Comparison of ENCODE assay signal across 1 fruit fly cellular context in genomic region chr3L:19908201-19909127, dm6.
TF ChIP-seq lines count a peak whose summit lies in the region.

No protein-coding gene starts in this region.

TF ChIP-seq in whole organism, embryonic, 481 proteins besides CTCF, POLR2A, EP300 and RAD21 (continued from another document):
- peak; percentile 68 for TF ChIP-seq D (optimal IDR thresholded peaks at IDR 0.05; lab: Kevin White, UChicago)
- TF ChIP-seq D (GFP tag; optimal IDR thresholded peaks at IDR 0.05; lab: Kevin White, UChicago) = no peak
- TF ChIP-seq Fer2 (tag; optimal IDR thresholded peaks at IDR 0.05; lab: Kevin White, UChicago) = no peak
- no peak for TF ChIP-seq CG17912 (GFP tag; optimal IDR thresholded peaks at IDR 0.05; lab: Kevin White, UChicago)
- peak; percentile 26 for TF ChIP-seq yki (optimal IDR thresholded peaks at IDR 0.05; lab: Kevin White, UChicago)
- TF ChIP-seq cg (GFP tag; optimal IDR thresholded peaks at IDR 0.05; lab: Kevin White, UChicago) = peak; percentile 87
- TF ChIP-seq Trl (optimal IDR thresholded peaks at IDR 0.05; lab: Kevin White, UChicago) = peak; percentile 78 to 79
- TF ChIP-seq Trl (GFP tag; optimal IDR thresholded peaks at IDR 0.05; lab: Kevin White, UChicago) = peak; percentile 15
- TF ChIP-seq sr (GFP tag; IDR thresholded peaks at IDR 0.05; lab: Robert Waterston, UW) = peak; percentile 96
- TF ChIP-seq sna (GFP tag; IDR thresholded peaks at IDR 0.05; lab: Robert Waterston, UW; ENCODE audit: partially characterized antibody) = no peak
- TF ChIP-seq ftz-f1 (GFP tag; optimal IDR thresholded peaks at IDR 0.05; lab: Kevin White, UChicago) = peak; percentile 38
- peak; percentile 49 for TF ChIP-seq Hand (GFP tag; optimal IDR thresholded peaks at IDR 0.05; lab: Kevin White, UChicago)
- no peak for TF ChIP-seq p53 (GFP tag; optimal IDR thresholded peaks at IDR 0.05; lab: Kevin White, UChicago)
- TF ChIP-seq dati (GFP tag; IDR thresholded peaks at IDR 0.05; lab: Robert Waterston, UW) = no peak
- TF ChIP-seq Scr (GFP tag; IDR thresholded peaks at IDR 0.05; lab: Robert Waterston, UW; ENCODE audit: partially characterized antibody) = peak; percentile 35
- peak; percentile 55 for TF ChIP-seq pros (GFP tag; optimal IDR thresholded peaks at IDR 0.05; lab: Kevin White, UChicago)
- TF ChIP-seq az2 (GFP tag; optimal IDR thresholded peaks at IDR 0.05; lab: Kevin White, UChicago) = no peak
- TF ChIP-seq schlank (tag; optimal IDR thresholded peaks at IDR 0.05; lab: Kevin White, UChicago) = no peak
- TF ChIP-seq sd (tag; optimal IDR thresholded peaks at IDR 0.05; lab: Kevin White, UChicago) = peak; percentile 91
- TF ChIP-seq crol (GFP tag; IDR thresholded peaks at IDR 0.05; lab: Robert Waterston, UW) = peak; percentile 99
- TF ChIP-seq CHES-1-like (GFP tag; optimal IDR thresholded peaks at IDR 0.05; lab: Kevin White, UChicago) = no peak
- TF ChIP-seq cwo (GFP tag; optimal IDR thresholded peaks at IDR 0.05; lab: Kevin White, UChicago) = peak; percentile 16
- TF ChIP-seq insv (GFP tag; optimal IDR thresholded peaks at IDR 0.05; lab: Kevin White, UChicago) = peak in 1 of 2 experiments; percentile 91
- TF ChIP-seq row (GFP tag; IDR thresholded peaks at IDR 0.05; lab: Robert Waterston, UW) = no peak
- peak; percentile 9 for TF ChIP-seq kni (GFP tag; optimal IDR thresholded peaks at IDR 0.05; lab: Kevin White, UChicago)
- no peak for TF ChIP-seq CG42726 (GFP tag; IDR thresholded peaks at IDR 0.05; lab: Robert Waterston, UW; ENCODE audit: partially characterized antibody)
- TF ChIP-seq CG17385 (GFP tag; optimal IDR thresholded peaks at IDR 0.05; lab: Kevin White, UChicago) = peak; percentile 14
- TF ChIP-seq HLHmδ (GFP tag; optimal IDR thresholded peaks at IDR 0.05; lab: Kevin White, UChicago) = peak; percentile 31
- peak; percentile 55 for TF ChIP-seq CG12769 (tag; optimal IDR thresholded peaks at IDR 0.05; lab: Kevin White, UChicago)
- 0 out of 2 replicates have a peak, but pooled peaks have one; percentile 4 for TF ChIP-seq amos (GFP tag; IDR thresholded peaks at IDR 0.05; lab: Robert Waterston, UW; ENCODE audit: partially characterized antibody)
- TF ChIP-seq CG11247 (GFP tag; IDR thresholded peaks at IDR 0.05; lab: Robert Waterston, UW) = no peak
- TF ChIP-seq tgo (GFP tag; IDR thresholded peaks at IDR 0.05; lab: Robert Waterston, UW) = no peak
- no peak for TF ChIP-seq MTF-1 (GFP tag; optimal IDR thresholded peaks at IDR 0.05; lab: Kevin White, UChicago; ENCODE audit: borderline replicate concordance)
- peak; percentile 76 for TF ChIP-seq vvl (GFP tag; IDR thresholded peaks at IDR 0.05; lab: Robert Waterston, UW)
- TF ChIP-seq CG3163 (GFP tag; optimal IDR thresholded peaks at IDR 0.05; lab: Kevin White, UChicago) = peak; percentile 54
- peak; percentile 21 for TF ChIP-seq Fer1 (GFP tag; optimal IDR thresholded peaks at IDR 0.05; lab: Kevin White, UChicago)
- peak; percentile 10 for TF ChIP-seq BEAF-32 (GFP tag; optimal IDR thresholded peaks at IDR 0.05; lab: Kevin White, UChicago)
- TF ChIP-seq nau (GFP tag; optimal IDR thresholded peaks at IDR 0.05; lab: Kevin White, UChicago) = peak; percentile 75
- no peak for TF ChIP-seq eyg (GFP tag; optimal IDR thresholded peaks at IDR 0.05; lab: Kevin White, UChicago)
- TF ChIP-seq scrt (GFP tag; optimal IDR thresholded peaks at IDR 0.05; lab: Kevin White, UChicago) = peak; percentile 82
- no peak for TF ChIP-seq CG16813 (GFP tag; IDR thresholded peaks at IDR 0.05; lab: Robert Waterston, UW; ENCODE audit: partially characterized antibody)
- TF ChIP-seq bbx (GFP tag; IDR thresholded peaks at IDR 0.05; lab: Robert Waterston, UW; ENCODE audit: partially characterized antibody) = 0 out of 2 replicates have a peak, but pooled peaks have one; percentile 34
- no peak for TF ChIP-seq CG3281 (GFP tag; optimal IDR thresholded peaks at IDR 0.05; lab: Kevin White, UChicago)
- no peak for TF ChIP-seq Vsx1 (GFP tag; optimal IDR thresholded peaks at IDR 0.05; lab: Kevin White, UChicago)
- TF ChIP-seq Pdp1 (GFP tag; optimal IDR thresholded peaks at IDR 0.05; lab: Kevin White, UChicago) = peak in 1 of 2 experiments; percentile 95
- no peak; the same call in 1 of the 2 replicates for TF ChIP-seq CG4360 (GFP tag; IDR thresholded peaks at IDR 0.05; lab: Robert Waterston, UW)
- TF ChIP-seq nerfin-1 (tag; optimal IDR thresholded peaks at IDR 0.05; lab: Kevin White, UChicago) = peak; percentile 72
- TF ChIP-seq abd-A (tag; optimal IDR thresholded peaks at IDR 0.05; lab: Kevin White, UChicago) = peak; percentile 1
- TF ChIP-seq CG2199 (GFP tag; IDR thresholded peaks at IDR 0.05; lab: Robert Waterston, UW) = peak; percentile 20; the same call in 1 of the 3 replicates
- peak; percentile 72 for TF ChIP-seq sens (GFP tag; lab: Kevin White, UChicago)
- no peak for TF ChIP-seq CG8478 (optimal IDR thresholded peaks at IDR 0.05; lab: Kevin White, UChicago)
- TF ChIP-seq CG32767 (GFP tag; IDR thresholded peaks at IDR 0.05; lab: Robert Waterston, UW) = peak; percentile 6; the same call in 1 of the 2 replicates
- TF ChIP-seq D19B (GFP tag; optimal IDR thresholded peaks at IDR 0.05; lab: Kevin White, UChicago) = no peak
- TF ChIP-seq Rfx (GFP tag; IDR thresholded peaks at IDR 0.05; lab: Robert Waterston, UW) = peak; percentile 17; the same call in 1 of the 2 replicates
- TF ChIP-seq Hsf (GFP tag; optimal IDR thresholded peaks at IDR 0.05; lab: Kevin White, UChicago) = no peak
- peak; percentile 8 for TF ChIP-seq Asciz (GFP tag; optimal IDR thresholded peaks at IDR 0.05; lab: Kevin White, UChicago)
- peak; percentile 86 for TF ChIP-seq onecut (GFP tag; IDR thresholded peaks at IDR 0.05; lab: Robert Waterston, UW)
- no peak for TF ChIP-seq bcd (GFP tag; optimal IDR thresholded peaks at IDR 0.05; lab: Kevin White, UChicago)
- peak; percentile 35; the same call in 2 of the 3 replicates for TF ChIP-seq ci (GFP tag; IDR thresholded peaks at IDR 0.05; lab: Robert Waterston, UW)
- TF ChIP-seq run (tag; optimal IDR thresholded peaks at IDR 0.05; lab: Kevin White, UChicago) = no peak
- no peak for TF ChIP-seq CG6689 (GFP tag; IDR thresholded peaks at IDR 0.05; lab: Robert Waterston, UW)
- TF ChIP-seq Atf6 (GFP tag; IDR thresholded peaks at IDR 0.05; lab: Robert Waterston, UW) = no peak
- no peak for TF ChIP-seq CG14441 (GFP tag; IDR thresholded peaks at IDR 0.05; lab: Robert Waterston, UW)
- peak; percentile 84 for TF ChIP-seq sqz (GFP tag; optimal IDR thresholded peaks at IDR 0.05; lab: Kevin White, UChicago)
- peak; percentile 11 for TF ChIP-seq gro (GFP tag; optimal IDR thresholded peaks at IDR 0.05; lab: Kevin White, UChicago)
- no peak for TF ChIP-seq MESR4 (GFP tag; optimal IDR thresholded peaks at IDR 0.05; lab: Kevin White, UChicago)
- no peak for TF ChIP-seq Blimp-1 (GFP tag; optimal IDR thresholded peaks at IDR 0.05; lab: Kevin White, UChicago)
